Worm (Caenorhabditis elegans) whole organism, L4 larva: ENCODE data around the gene T26C11.4.
"Not testable (repeated sequence)": the region's sequence is repeated elsewhere in the genome, so short reads cannot be mapped to it uniquely, and the experiment has no call there.

ENCODE experiments used
- ZK337.2 ChIP-seq: fragments of 200-800 bp; sonication (Bioruptor generic); IDR thresholded peaks from 2 replicates; pipeline ENCODE4 v1.3.6; 2022; ENCODE audit warnings: missing genetic modification reagents, missing genetic modification characterization, missing compliant biosample characterization
- aly-2 ChIP-seq: sonication (generic microtip); optimal IDR thresholded peaks from 2 replicates; lab custom pipeline; 2018; ENCODE audit warnings: missing biosample characterization, missing genetic modification characterization
- daf-19 ChIP-seq: fragments of 200-800 bp; sonication (Bioruptor generic); conservative IDR thresholded peaks from 2 replicates; pipeline ENCODE4 v1.3.6; 2022; ENCODE audit warnings: missing genetic modification characterization, missing compliant biosample characterization
- dpl-1 ChIP-seq: fragments of 150-350 bp; optimal IDR thresholded peaks from 2 replicates; lab custom pipeline; 2014; ENCODE audit warnings: missing biosample characterization, missing genetic modification reagents, missing genetic modification characterization
- pqm-1 ChIP-seq: sonication (generic microtip); optimal IDR thresholded peaks from 2 replicates; lab custom pipeline; 2017; ENCODE audit warnings: missing biosample characterization, missing genetic modification characterization
- zag-1 ChIP-seq: fragments of 150-350 bp; optimal IDR thresholded peaks from 2 replicates; lab custom pipeline; 2014; ENCODE audit warnings: missing biosample characterization, missing genetic modification characterization

ce11 chrX:1836700-1837099 lies 8.6 kb downstream of the T26C11.4 start:
- TF ChIP-seq daf-19 (GFP tag; lab: Robert Waterston, UW); ZK337.2; aly-2 (tag; lab: Kevin White, UChicago); zag-1 (tag; lab: Kevin White, UChicago); dpl-1 (GFP tag; lab: Kevin White, UChicago); pqm-1 (tag; lab: Kevin White, UChicago): not testable (repeated sequence)
